Worm (Caenorhabditis elegans) whole organism, dauer: ENCODE data around the gene nsun-1.

ENCODE experiments used
- unc-62 ChIP-seq: sonication (generic microtip); optimal IDR thresholded peaks from 2 replicates; lab custom pipeline; 2017; ENCODE audit warnings: missing biosample characterization, missing genetic modification reagents, missing genetic modification characterization

The nsun-1 gene

DNA sequence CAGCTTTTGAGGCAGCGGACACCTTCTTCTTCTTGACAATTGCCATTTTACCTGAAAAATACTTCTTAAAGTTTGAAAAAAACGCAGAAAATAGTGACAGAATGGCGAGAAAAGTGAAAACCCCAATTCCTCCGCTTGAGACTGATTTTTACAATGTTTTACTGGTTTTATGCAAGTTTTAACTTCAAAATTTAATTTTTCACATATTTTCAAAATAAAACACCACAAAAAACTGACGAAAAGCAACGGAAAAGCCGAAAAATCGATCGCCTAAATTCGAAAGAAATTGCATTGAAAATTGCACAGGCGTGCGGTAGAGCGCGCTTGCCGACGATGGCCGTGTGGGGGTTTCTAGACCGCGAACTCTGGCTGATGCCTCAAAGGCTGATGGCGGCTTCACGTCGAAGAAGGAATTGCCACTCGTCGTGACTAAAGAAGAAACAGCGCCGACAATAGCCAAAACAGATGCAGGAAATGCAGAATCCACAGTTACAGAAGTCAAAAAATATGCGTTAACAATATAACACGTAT lies at the start of gene nsun-1:
TSS of gene nsun-1 (minus strand) at position 51 of the 531 bp plus-strand sequence.
- no peak for TF ChIP-seq unc-62 (GFP tag; lab: Kevin White, UChicago)

DNA sequence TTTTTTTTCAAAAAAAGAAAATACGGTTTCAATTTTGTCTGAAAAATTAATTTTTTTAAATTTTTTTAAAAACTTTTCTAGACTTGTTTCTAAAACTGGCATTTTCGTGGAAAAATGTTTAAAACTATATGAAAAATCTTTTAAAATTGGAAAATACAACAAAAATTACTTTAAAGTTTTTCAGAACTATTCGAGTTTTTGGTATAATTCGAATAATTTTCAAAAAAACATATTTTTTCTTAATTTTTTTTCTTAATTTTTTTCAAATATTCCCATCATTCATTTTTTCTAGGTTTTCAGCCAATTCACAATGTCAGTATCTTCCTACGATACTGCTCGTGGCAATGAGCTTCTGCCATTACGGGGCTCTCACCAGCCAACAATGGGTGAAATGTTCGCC lies 46.6 kb upstream of the nsun-1 start, which contains the start of gene slc-36.2:
TSS of gene slc-36.2 (plus strand) at position 301 of the 400 bp plus-strand sequence.
- TF ChIP-seq unc-62 (GFP tag; lab: Kevin White, UChicago) = no peak

DNA sequence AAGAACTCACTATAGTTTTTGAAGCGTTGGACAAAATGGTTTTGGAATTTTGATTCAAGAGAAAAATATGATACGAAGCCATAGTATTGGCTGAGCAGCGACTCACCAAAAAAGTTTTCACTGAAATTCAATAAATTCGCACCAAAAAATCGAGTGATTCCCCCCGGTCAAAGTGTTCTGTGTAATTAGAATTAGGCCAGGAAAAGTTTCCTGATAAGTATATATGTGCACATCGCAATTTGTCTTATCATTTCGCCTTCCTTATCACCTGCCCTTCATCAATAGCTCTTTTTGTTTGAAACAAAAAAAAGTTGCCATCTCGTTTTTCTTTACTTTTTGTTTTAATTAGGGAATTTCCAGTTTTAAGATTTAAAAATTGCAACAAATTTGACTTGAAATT lies 46.0 kb upstream of the nsun-1 start:
- TF ChIP-seq unc-62 (GFP tag; lab: Kevin White, UChicago) = no peak

DNA sequence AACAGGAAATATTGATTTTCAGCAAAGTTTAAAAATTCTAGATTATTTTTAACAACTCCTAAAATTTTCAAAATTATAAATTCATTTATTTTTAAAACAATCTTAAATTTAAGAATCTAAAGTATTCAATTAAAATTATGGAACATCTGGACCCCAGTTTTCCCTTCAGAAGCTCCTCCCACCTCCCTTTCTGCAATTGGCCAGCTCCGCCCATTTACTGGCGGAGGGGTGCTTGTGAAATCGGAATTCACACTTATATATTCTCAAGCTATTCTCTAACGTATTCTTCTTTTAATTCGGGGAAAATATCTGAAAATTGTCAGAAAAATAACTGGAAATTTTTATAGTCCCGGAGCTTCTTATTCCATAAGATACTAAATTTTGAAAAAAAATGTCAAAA lies 40.0 kb upstream of the nsun-1 start, which contains the start of gene mab-9:
TSS of gene mab-9 (plus strand) at position 260 of the 400 bp plus-strand sequence.
- no peak for TF ChIP-seq unc-62 (GFP tag; lab: Kevin White, UChicago)

DNA sequence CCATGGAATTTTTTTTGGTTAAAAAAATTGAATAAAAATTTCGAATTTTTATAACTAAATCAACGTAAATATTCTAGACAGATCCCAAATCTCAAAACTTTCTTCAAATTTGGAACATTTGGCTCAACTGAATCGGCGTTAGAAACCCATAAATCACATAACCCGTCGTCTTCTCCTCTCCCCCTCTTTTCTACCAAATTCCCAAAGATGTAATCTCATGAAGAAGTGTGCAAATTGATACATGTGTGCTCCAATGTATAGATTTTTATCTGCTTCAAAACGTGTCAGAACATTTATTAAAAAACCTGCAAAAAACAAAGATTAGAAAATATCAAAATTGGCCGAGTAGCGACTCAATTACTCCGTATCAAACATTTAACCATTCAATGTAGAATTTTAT lies 36.9 kb upstream of the nsun-1 start:
- no peak for TF ChIP-seq unc-62 (GFP tag; lab: Kevin White, UChicago)

DNA sequence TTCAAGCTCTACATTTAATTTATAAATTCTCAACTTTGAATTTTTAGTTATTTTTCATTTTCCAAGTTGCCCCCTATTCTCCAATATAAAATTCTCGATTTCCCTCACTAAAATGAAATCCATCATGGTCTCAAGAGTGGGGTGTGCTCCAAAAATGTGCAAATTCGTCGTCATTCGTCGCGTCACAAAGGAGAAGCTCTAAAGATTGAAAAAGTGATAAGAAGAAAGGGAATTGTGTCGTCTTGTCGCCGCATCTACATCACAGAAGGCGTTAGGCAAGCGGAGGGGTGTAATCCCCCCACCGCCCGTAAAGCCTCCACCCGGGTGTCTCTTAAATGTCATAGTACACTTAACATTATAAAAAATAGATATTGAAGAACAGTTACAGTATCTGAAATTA lies 36.2 kb upstream of the nsun-1 start:
- TF ChIP-seq unc-62 (GFP tag; lab: Kevin White, UChicago) = no peak

DNA sequence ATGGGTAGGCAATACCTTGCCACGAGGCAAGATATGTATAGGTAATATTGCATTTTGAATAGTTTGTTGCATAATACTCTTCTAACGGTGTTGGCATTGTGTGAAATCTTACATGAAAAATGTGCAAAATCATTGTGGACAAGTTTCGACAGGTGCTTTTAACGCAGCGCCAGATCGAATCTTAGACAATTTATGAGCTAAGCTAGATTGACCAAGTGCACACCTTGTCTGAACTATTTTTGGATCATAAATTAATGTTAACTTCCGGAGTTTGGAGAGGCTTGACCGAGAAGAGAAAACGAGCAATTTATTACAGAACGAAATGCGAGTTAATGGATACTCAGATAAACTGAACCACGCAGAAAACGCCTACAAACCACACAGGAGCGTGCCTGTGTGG lies 33.5 kb upstream of the nsun-1 start, which contains the start of gene srh-105:
TSS of gene srh-105 (minus strand) at position 101 of the 400 bp plus-strand sequence.
- TF ChIP-seq unc-62 (GFP tag; lab: Kevin White, UChicago) = no peak

DNA sequence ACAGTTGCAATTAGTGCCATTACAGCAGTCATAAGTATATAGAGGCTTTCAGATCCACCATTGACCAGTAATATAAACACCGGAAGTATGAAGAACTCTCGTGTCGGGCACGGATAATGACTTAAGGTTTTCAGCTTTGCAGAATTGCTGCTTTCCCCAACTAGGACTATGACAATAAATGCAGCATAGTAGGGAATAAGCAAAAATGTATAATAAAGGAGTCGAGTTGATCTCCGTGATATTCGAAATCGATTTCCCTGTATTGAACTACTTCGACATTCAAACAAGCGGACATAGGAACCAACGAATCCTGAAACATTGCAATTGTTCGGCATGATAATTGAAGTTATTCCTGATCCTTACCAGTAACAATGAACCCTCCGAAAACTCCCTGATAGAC lies 32.9 kb upstream of the nsun-1 start:
- no peak for TF ChIP-seq unc-62 (GFP tag; lab: Kevin White, UChicago)

DNA sequence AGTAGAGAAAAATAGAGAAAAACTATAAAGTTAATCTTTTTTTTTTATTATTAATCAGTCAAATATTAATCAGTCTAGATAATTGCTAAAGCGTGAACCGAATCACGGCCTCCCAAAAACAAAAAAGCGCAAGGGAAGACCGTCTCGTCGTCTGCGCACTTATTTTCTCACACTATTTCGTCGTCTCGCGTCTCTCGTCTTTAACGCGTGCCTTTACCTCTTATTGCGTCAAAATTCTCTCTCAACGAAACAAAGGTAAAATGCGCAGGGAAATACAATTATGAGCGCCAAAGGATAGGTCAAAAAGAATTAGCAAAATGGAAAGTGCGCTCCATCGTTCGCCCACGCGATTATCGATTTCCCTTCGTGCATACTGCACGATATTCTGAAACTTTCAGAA lies 30.3 kb upstream of the nsun-1 start:
- no peak for TF ChIP-seq unc-62 (GFP tag; lab: Kevin White, UChicago)

DNA sequence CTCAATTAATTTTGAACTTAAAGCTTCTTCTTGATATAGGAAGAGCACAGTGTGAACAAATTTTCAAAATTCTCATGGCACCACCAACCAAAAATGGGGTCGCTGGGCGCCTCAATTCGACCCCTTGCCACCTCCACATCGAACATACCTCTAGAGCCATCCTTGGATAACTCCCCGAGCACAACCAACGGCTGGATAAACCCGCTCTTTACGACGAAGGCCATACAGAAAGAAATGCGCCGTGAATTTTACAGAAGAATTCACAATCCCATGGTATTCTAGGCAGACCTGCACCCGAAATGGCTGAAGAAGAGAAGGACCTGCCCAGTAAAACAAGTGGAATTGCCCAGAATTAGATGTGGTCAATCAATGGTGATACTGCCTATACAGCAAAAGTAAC lies 26.9 kb upstream of the nsun-1 start:
- TF ChIP-seq unc-62 (GFP tag; lab: Kevin White, UChicago) = no peak

DNA sequence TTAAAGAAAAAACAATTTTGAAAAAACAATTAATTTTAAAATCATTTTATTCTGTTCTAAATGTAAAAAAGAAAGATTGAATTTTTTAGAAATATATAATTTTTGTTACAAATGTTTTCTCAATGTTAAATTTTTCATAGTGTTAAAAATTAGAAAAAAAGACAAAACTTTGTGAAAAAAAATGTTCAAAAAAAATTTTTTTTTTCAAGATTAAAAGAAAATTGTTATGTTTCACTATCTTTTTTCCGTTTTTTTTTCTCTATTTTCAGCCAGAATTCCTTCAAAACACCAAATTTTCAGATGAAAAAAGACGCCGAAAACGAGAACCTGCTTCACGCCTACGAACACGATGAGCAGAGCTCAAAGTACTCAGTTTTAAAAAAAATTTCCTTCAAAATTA lies 19.4 kb upstream of the nsun-1 start, which contains the start of gene sms-5:
TSS of gene sms-5 (plus strand) at position 301 of the 400 bp plus-strand sequence.
- TF ChIP-seq unc-62 (GFP tag; lab: Kevin White, UChicago) = no peak

DNA sequence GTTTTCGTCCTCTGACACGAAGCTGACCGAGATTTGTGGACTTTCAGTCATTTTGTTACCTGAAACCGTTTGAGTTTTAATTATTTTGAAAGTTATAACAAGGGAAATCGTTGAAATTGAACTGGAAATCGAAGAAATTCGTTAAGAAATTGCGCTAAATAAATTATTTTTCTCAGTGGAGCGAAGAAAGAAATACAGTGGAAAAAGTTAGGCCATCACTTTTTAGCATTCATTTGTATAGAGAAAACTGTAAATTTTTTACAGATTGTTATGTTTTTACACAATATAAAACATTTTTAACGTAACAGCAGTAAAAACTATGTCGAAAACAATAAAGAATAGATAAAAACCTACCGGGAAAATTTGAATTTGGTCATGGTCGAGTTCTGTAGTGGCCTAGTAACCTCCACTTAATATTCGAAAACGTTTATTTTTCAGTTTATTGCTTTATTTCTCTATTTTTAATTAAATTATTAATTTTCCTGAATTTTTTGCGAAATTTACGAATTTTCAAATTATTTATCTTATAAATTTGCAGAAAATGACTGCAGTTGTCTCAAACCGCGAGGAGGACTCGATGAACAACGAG lies 8.7 kb upstream of the nsun-1 start, which contains the start of the genes gldi-1 and prp-21:
TSS of gene gldi-1 (minus strand) at position 51 of the 589 bp plus-strand sequence.
TSS of gene prp-21 (plus strand) at position 539 of the 589 bp plus-strand sequence.
- no peak for TF ChIP-seq unc-62 (GFP tag; lab: Kevin White, UChicago)

DNA sequence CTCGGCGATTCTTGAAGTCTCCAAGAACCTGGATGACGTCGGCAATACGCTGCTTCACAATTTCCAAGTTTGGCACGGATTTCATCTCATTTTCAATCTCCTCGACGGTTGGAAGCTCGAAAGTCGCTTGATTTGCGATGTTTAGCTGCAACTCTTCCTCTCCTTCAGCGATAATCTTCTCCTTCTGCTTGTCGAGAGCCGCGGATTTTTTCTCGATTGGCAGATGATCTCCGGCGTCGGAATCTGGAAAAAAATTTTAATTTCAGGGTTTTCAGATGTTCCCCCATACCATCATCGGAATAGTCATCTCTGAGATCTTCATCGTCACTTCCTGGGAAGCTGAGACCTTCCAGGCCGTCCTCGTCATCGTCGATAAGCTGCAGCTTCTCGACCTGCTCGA lies 428 bp downstream of the nsun-1 start:
- no peak for TF ChIP-seq unc-62 (GFP tag; lab: Kevin White, UChicago)

DNA sequence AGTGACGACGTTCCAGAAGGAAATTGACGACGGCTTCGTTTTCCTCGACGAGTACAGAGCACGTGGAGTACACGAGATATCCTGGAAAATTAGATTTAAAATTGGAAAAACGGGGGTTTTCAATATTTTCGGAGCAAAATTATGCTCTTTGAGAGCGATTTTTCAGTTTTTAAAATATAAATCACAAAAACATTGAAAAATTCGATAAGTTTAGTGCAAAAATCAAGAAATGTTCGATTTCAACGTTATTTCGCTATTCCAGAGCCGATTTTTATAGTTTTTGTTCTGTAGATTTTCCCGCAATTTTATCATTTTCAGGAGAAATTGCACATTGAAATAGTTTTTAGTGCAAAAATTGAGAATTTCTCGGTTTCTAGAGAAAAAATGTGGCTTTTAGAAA lies 2.5 kb downstream of the nsun-1 start, which contains the start of gene W07E6.5:
TSS of gene W07E6.5 (plus strand) at position 301 of the 400 bp plus-strand sequence.
- no peak for TF ChIP-seq unc-62 (GFP tag; lab: Kevin White, UChicago)

DNA sequence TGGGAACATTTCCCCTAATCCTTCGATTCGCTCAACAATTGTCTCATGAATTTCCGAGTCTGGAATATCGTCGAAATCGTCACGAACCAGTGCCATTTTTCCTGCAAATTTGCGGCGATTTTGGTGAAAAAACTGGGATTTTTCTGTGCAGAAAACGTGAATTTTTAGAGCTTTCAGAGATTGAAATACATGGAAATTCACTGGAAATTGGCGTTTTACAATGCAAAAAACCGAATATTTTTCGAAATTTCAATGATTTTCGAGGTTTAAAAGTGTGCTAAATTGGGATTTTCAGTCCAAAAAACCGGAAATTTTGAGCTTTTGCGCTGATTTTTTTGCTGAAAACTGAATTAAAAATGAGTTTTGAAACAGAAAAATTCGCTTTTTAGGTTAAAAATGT lies 5.4 kb downstream of the nsun-1 start, which contains the start of gene tomm-22:
TSS of gene tomm-22 (minus strand) at position 101 of the 400 bp plus-strand sequence.
- no peak for TF ChIP-seq unc-62 (GFP tag; lab: Kevin White, UChicago)

DNA sequence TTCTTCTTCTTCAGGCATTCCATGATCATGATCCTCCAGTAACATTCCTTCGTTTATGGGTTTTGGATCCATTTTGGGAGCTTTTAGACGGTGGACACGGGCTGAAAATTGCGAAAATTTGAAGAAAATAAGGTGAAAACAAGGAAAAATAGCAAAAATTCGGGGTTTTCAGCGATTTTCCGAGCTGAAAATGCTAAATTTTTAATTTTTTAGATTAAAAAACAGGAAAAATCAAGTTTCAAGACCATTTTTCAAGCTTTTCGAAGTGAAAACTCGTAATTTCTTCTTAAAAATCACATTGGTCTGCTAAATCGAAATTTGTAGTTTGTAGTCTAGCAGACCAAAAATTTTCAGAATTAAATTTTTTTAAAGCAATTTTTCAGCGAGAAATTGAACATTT lies 8.5 kb downstream of the nsun-1 start, which contains the start of gene nfyb-1:
TSS of gene nfyb-1 (minus strand) at position 101 of the 400 bp plus-strand sequence.
- no peak for TF ChIP-seq unc-62 (GFP tag; lab: Kevin White, UChicago)

DNA sequence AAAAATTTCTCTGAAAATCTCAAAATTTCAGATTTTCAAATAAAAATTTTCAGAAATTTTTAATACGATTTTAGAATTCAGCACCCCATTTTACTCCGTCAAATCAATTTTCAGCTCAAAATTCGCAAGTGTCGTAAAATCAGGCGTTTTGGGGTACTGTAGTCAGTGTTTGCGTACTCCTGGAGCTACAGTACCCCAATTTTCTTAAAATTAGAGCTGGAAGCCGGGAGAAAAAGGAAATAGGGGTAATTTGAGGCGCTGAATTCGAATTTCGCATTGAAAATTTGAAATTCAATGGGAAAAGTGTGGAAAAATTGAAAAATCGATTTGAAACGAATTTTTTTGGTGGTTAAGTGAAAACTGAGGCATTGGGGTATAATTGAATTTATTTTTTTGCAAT lies 14.4 kb downstream of the nsun-1 start:
- TF ChIP-seq unc-62 (GFP tag; lab: Kevin White, UChicago) = no peak
